Worm (Caenorhabditis elegans) whole organism, L4 larva: Measurements from ENCODE around the gene T20F7.1.

Source experiments
- ceh-28 ChIP-seq: fragments of 150-350 bp; optimal IDR thresholded peaks from 2 replicates; lab custom pipeline; 2014; ENCODE audit warnings: missing biosample characterization, missing genetic modification reagents, missing genetic modification characterization
- fkh-10 ChIP-seq: fragments of 150-350 bp; optimal IDR thresholded peaks from 2 replicates; lab custom pipeline; 2014; ENCODE audit warnings: missing biosample characterization, missing genetic modification reagents, missing genetic modification characterization
- madf-9 ChIP-seq: fragments of 200-800 bp; sonication (Bioruptor generic); conservative IDR thresholded peaks from 2 replicates; pipeline ENCODE4 v1.3.6; 2022; ENCODE audit warnings: missing genetic modification reagents, missing genetic modification characterization, missing compliant biosample characterization
- ztf-7 ChIP-seq: fragments of 150-350 bp; optimal IDR thresholded peaks from 2 replicates; lab custom pipeline; 2014; ENCODE audit warnings: missing biosample characterization, missing genetic modification characterization

DNA sequence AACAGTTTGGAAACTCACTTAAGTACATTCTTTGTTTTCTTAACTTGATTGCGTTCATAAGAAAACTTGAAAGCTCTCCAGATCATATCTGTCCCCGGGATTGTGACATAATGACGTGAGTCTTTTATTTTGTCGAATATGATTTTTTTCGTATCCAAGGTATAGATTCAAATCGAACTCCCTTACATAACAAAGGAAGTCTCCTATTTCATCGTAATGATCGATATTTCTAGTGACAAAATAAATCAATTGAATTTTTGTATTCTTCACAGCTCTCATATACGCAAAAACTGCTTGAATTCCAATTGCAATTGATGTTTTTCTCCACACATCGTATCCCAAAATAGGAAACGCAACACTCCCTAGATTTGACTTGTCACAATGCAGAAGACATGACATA lies 29.9 kb downstream of the T20F7.1 start:
- TF ChIP-seq ztf-7 (tag; lab: Kevin White, UChicago) (no peak), ceh-28 (tag; lab: Kevin White, UChicago) (no peak), fkh-10 (GFP tag; lab: Kevin White, UChicago) (no peak), madf-9 (no peak)
